Worm (Caenorhabditis elegans) whole organism, mixed stage, embryonic: Measurements from ENCODE around the gene F52D10.2.

Experiments
- blmp-1 ChIP-seq: fragments of 150-350 bp; optimal IDR thresholded peaks from 2 replicates; lab custom pipeline; 2014; ENCODE audit warnings: missing biosample characterization, missing genetic modification characterization
- ceh-39 ChIP-seq: fragments of 150-350 bp; optimal IDR thresholded peaks from 2 replicates; lab custom pipeline; 2014; ENCODE audit warnings: missing biosample characterization, missing genetic modification characterization
- lin-13 ChIP-seq: fragments of 150-350 bp; optimal IDR thresholded peaks from 2 replicates; lab custom pipeline; 2014; ENCODE audit warnings: missing biosample characterization, missing genetic modification characterization
- lsy-2 ChIP-seq: fragments of 150-350 bp; optimal IDR thresholded peaks from 2 replicates; lab custom pipeline; 2014; ENCODE audit warnings: missing biosample characterization, missing genetic modification characterization
- nhr-76 ChIP-seq: sonication (generic microtip); optimal IDR thresholded peaks from 2 replicates; lab custom pipeline; 2017; ENCODE audit warnings: missing biosample characterization, missing genetic modification characterization
- pha-4 ChIP-seq: fragments of 150-350 bp; optimal IDR thresholded peaks from 2 replicates; lab custom pipeline; 2018; ENCODE audit warnings: missing biosample characterization, missing genetic modification reagents, missing genetic modification characterization
- sem-2 ChIP-seq: fragments of 200-800 bp; sonication (Bioruptor generic); optimal IDR thresholded peaks from 2 replicates; lab custom pipeline; 2018; ENCODE audit warnings: mild to moderate bottlenecking, missing genetic modification characterization, missing compliant biosample characterization
- snpc-4 ChIP-seq: fragments of 150-350 bp; optimal IDR thresholded peaks from 2 replicates; lab custom pipeline; 2014; ENCODE audit warnings: missing biosample characterization, missing genetic modification characterization
- unc-62 ChIP-seq: fragments of 150-350 bp; optimal IDR thresholded peaks from 2 replicates; lab custom pipeline; 2014; ENCODE audit warnings: missing biosample characterization, missing genetic modification reagents, missing genetic modification characterization
- ztf-11 ChIP-seq: fragments of 150-350 bp; optimal IDR thresholded peaks from 2 replicates; lab custom pipeline; 2014; ENCODE audit warnings: missing biosample characterization, missing genetic modification characterization

DNA sequence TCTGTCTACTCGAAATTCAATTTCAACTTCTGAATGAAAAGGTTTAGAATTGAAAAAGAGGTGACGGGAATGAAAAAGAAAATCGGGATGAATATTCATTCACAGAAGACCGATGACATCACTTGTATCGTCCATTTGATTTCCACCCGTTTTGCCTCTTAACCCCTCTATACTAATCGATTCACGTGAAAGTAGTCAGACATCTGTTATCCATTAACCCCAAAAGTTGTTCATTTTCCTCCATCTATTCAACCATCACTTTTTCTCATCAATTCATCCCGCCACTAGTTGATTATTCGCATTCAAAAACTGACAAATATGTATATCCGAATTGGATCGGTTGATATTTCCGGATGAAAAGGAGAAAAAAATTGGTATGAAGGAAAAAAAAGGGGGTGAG lies 1.0 kb upstream of the F52D10.2 start:
- no peak for TF ChIP-seq unc-62 (GFP tag; lab: Kevin White, UChicago)
- no peak for TF ChIP-seq snpc-4
- no peak for TF ChIP-seq blmp-1 (tag; lab: Kevin White, UChicago)
- TF ChIP-seq sem-2 (GFP tag; lab: Kevin White, UChicago) = no peak
- TF ChIP-seq lin-13 = no peak
- TF ChIP-seq lsy-2 (tag; lab: Kevin White, UChicago) = no peak
- no peak for TF ChIP-seq ztf-11 (tag; lab: Kevin White, UChicago)
- no peak for TF ChIP-seq nhr-76 (tag; lab: Kevin White, UChicago)
- no peak for TF ChIP-seq ceh-39 (tag; lab: Kevin White, UChicago)
- TF ChIP-seq pha-4 (tag; lab: Kevin White, UChicago) = no peak
